Worm (Caenorhabditis elegans) whole organism, L4 larva: Measurements from ENCODE around the gene Y53F4B.5.

ENCODE experiments used
- R02D3.7 ChIP-seq: fragments of 150-350 bp; sonication (generic microtip); optimal IDR thresholded peaks from 3 replicates; lab custom pipeline; 2014; ENCODE audit warnings: missing biosample characterization, missing genetic modification characterization
- mxl-3 ChIP-seq: fragments of 200-800 bp; sonication (Bioruptor generic); optimal IDR thresholded peaks from 2 replicates; lab custom pipeline; 2018; ENCODE audit warnings: mild to moderate bottlenecking, missing genetic modification characterization, missing compliant biosample characterization
- nhr-11 ChIP-seq: fragments of 150-350 bp; optimal IDR thresholded peaks from 2 replicates; lab custom pipeline; 2014; ENCODE audit warnings: missing biosample characterization, missing genetic modification characterization
- nhr-77 ChIP-seq: fragments of 150-350 bp; optimal IDR thresholded peaks from 2 replicates; lab custom pipeline; 2014; ENCODE audit warnings: missing biosample characterization, missing genetic modification characterization

DNA sequence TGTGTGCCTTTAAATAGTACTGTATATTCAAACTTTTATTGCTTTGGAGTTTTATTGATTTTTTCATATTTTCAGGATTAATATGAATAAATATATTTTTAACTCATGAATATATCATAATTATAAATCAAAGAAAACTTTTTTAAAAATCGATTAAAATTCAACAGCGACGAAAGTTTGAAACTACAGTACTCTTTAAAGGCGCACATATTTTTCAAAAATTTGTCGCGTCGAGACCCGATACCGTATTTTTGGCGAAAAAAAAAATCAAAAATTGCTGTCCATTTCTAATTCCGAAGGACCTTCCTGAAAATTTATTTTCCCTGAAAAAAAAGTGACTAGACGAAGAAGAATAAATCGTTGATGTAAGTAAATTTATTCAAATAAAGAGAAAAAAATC is 15.5 kb downstream of the Y53F4B.5 start:
- TF ChIP-seq nhr-11 (tag; lab: Kevin White, UChicago) (no peak), mxl-3 (GFP tag; lab: Kevin White, UChicago) (no peak), nhr-77 (tag; lab: Kevin White, UChicago) (no peak), R02D3.7 (tag; lab: Kevin White, UChicago) (no peak)
